Fruit fly (Drosophila melanogaster) Kc167 (cell line): ENCODE results near the gene phtm.

Experiments
- Sin3A ChIP-seq: fragments of >200 bp; optimal IDR thresholded peaks from 2 replicates; lab custom pipeline; 2018; ENCODE audit warnings: missing external identifiers
- h ChIP-seq: fragments of >200 bp; optimal IDR thresholded peaks from 3 replicates; lab custom pipeline; 2018; ENCODE audit warnings: missing external identifiers
- psq ChIP-seq: fragments of >200 bp; optimal IDR thresholded peaks from 2 replicates; lab custom pipeline; 2017; ENCODE audit warnings: missing external identifiers
- ttk ChIP-seq: sonication (Bioruptor generic); optimal IDR thresholded peaks from 2 replicates; lab custom pipeline; 2017; ENCODE audit warnings: missing external identifiers

DNA sequence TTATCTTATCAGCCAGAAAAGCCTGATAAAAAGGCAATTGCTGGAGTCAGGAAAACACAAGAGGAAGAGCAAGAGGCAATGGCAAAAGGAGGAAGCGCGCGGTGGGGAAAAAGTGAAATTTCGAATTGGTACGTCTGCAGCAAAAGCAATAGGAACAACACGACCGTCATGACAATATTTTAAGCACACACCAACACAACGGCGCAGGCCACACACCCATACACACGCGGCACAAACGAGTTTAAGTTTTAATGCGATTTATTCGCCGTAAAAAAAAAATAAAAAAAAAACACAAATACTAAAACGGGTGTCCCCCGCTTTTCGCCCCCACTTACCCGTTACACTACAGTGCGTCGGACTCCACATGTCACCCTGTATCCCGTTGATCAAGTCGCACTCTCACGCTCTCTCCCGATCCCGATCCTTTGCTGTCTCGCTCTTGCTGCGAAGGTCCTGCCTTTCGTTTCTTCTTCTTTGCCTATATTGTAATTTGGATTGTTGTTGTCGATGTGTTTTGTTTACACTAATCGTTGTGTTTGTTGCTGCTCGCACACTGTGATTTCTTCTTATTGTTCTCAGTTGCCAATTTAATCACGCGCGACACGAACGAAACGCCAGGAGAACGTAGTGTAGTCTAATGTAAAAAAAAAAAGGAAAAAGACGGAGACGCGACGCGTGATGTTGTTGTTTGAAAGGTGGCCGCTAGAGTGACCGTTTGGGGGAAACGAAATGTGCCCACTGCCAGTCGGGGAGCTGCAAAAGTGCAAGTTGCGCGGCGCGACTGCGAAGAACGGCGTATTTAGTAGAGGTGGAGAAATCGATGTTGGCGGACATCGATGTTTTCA is 38.5 kb upstream of the phtm start, which contains the start of gene Rip11:
- TF ChIP-seq psq (lab: Kevin White, UChicago), result no peak
- TF ChIP-seq Sin3A (lab: Kevin White, UChicago), result no peak
- TF ChIP-seq h (lab: Kevin White, UChicago), result no peak
- TF ChIP-seq ttk (lab: Kevin White, UChicago), result no peak
